Fruit fly (Drosophila melanogaster): ENCODE measurements around the gene Nhe3.

Gene Nhe3

DNA sequence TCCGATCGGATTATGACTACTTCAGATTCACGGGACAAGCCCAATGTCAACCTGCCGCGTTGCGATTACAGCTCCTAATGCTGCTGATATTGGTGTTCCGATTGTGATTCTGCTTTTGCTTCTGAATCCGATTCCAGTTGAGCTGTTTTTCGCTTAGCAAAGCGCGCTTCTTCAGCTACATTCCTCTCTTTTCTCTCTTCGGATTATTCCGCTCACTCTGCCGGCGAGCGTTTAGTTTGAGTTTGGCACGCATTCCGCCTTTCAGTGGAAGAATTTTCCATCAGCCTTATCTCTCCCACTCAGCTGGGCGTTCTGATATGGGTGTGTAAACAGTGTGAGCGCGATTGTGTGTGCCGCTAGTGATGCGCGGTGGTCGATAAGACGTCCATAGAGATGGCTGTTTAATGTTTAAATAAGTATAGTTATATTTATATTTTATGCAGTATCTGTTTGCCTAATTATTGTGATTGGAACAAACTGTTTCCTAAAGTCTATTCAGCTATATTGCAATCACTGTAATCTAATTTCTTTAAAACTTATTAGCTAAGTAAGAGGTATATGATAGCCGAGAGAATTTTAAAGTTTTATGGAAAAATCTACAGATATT is 16.3 kb downstream of the Nhe3 start, which contains the start of gene Galt (continued):
- TF ChIP-seq PHDP (tag; optimal IDR thresholded peaks at IDR 0.05) (peak; percentile 64), ci (GFP tag; IDR thresholded peaks at IDR 0.05) (peak; percentile 70; the same call in 1 of the 3 replicates), CG15601 (tag; optimal IDR thresholded peaks at IDR 0.05) (peak; percentile 32), CG11456 (GFP tag; IDR thresholded peaks at IDR 0.05) (no peak), zen (tag; optimal IDR thresholded peaks at IDR 0.05) (no peak), Scr (GFP tag; IDR thresholded peaks at IDR 0.05; ENCODE audit: partially characterized antibody) (peak; percentile 77), fru (optimal IDR thresholded peaks at IDR 0.05) (no peak), Hmr (GFP tag; optimal IDR thresholded peaks at IDR 0.05) (peak; percentile 66), H2.0 (GFP tag; IDR thresholded peaks at IDR 0.05) (peak; percentile 37; the same call in 1 of the 2 replicates), HLH4C (GFP tag; IDR thresholded peaks at IDR 0.05; ENCODE audit: partially characterized antibody) (peak; percentile 94), Bteb2 (GFP tag; optimal IDR thresholded peaks at IDR 0.05) (peak; percentile 2), CG10267 (tag; optimal IDR thresholded peaks at IDR 0.05) (peak; percentile 66), phol (tag; optimal IDR thresholded peaks at IDR 0.05) (peak; percentile 40), CG11085 (GFP tag; IDR thresholded peaks at IDR 0.05) (no peak), Hr78 (GFP tag; optimal IDR thresholded peaks at IDR 0.05) (peak in 1 of 2 experiments; percentile 18), Ada2b (GFP tag; IDR thresholded peaks at IDR 0.05) (peak; percentile 21; the same call in 1 of the 2 replicates), pros (GFP tag; optimal IDR thresholded peaks at IDR 0.05) (peak; percentile 57), CG13775 (GFP tag; optimal IDR thresholded peaks at IDR 0.05) (peak; percentile 22), CG10543 (GFP tag; optimal IDR thresholded peaks at IDR 0.05) (peak; percentile 78), Fer3 (tag; optimal IDR thresholded peaks at IDR 0.05) (peak; percentile 2), knrl (GFP tag; IDR thresholded peaks at IDR 0.05; ENCODE audit: partially characterized antibody) (peak; percentile 54; the same call in 2 of the 3 replicates), gcm (GFP tag; optimal IDR thresholded peaks at IDR 0.05) (peak; percentile 54), Hr3 (GFP tag; optimal IDR thresholded peaks at IDR 0.05) (peak; percentile 5), CG34224 (GFP tag; IDR thresholded peaks at IDR 0.05; ENCODE audit: partially characterized antibody) (peak; percentile 84), CG15479 (GFP tag; optimal IDR thresholded peaks at IDR 0.05) (peak; percentile 59), Dek (tag; optimal IDR thresholded peaks at IDR 0.05) (peak; percentile 4), inv (GFP tag; IDR thresholded peaks at IDR 0.05; ENCODE audit: partially characterized antibody) (peak; percentile 52; the same call in 1 of the 2 replicates), ranshi (GFP tag; IDR thresholded peaks at IDR 0.05) (peak; percentile 35; the same call in 1 of the 2 replicates), MBD-R2 (GFP tag; IDR thresholded peaks at IDR 0.05) (peak; percentile 74), CG17186 (GFP tag; optimal IDR thresholded peaks at IDR 0.05) (peak; percentile 16), chm (GFP tag; IDR thresholded peaks at IDR 0.05) (peak; percentile 16; the same call in 1 of the 2 replicates), unc-4 (GFP tag; IDR thresholded peaks at IDR 0.05; ENCODE audit: partially characterized antibody) (peak; percentile 63), CG17385 (GFP tag; optimal IDR thresholded peaks at IDR 0.05) (peak; percentile 31), yki (optimal IDR thresholded peaks at IDR 0.05) (no peak), CG10431 (GFP tag; optimal IDR thresholded peaks at IDR 0.05) (peak; percentile 38), CG7987 (GFP tag; optimal IDR thresholded peaks at IDR 0.05) (peak; percentile 54), Pdp1 (GFP tag; optimal IDR thresholded peaks at IDR 0.05) (peak in 1 of 2 experiments; percentile 25), amos (GFP tag; IDR thresholded peaks at IDR 0.05; ENCODE audit: partially characterized antibody) (peak; percentile 10; the same call in 1 of the 2 replicates), hb (GFP tag; IDR thresholded peaks at IDR 0.05; ENCODE audit: partially characterized antibody) (peak; percentile 76), CG6854 (GFP tag; optimal IDR thresholded peaks at IDR 0.05) (peak; percentile 50), CG8388 (GFP tag; optimal IDR thresholded peaks at IDR 0.05) (peak; percentile 5), corto (GFP tag; optimal IDR thresholded peaks at IDR 0.05) (no peak), toy (GFP tag; IDR thresholded peaks at IDR 0.05) (no peak), wek (GFP tag; optimal IDR thresholded peaks at IDR 0.05) (peak; percentile 39), BEAF-32 (GFP tag; optimal IDR thresholded peaks at IDR 0.05) (peak; percentile 45), sna (GFP tag; IDR thresholded peaks at IDR 0.05; ENCODE audit: partially characterized antibody) (peak; percentile 80; the same call in 1 of the 2 replicates), sima (GFP tag; optimal IDR thresholded peaks at IDR 0.05) (no peak)
